Worm (Caenorhabditis elegans): ENCODE results near the gene F25B3.5.

Gene F25B3.5

ce11 chrV:9588574-9588973 lies 18.5 kb upstream of the F25B3.5 start:
- TF ChIP-seq elt-1 (tag; optimal IDR thresholded peaks at IDR 0.05; ENCODE audit: borderline replicate concordance, insufficient read depth) (peak; percentile 36), hlh-1 (tag; optimal IDR thresholded peaks at IDR 0.05) (no peak), lsy-2 (tag; optimal IDR thresholded peaks at IDR 0.05) (no peak)

- TF ChIP-seq elt-1 (tag; optimal IDR thresholded peaks at IDR 0.05; ENCODE audit: borderline replicate concordance, insufficient read depth) = peak; percentile 63
- no peak for TF ChIP-seq mab-5 (tag; optimal IDR thresholded peaks at IDR 0.05)
- no peak for TF ChIP-seq nhr-76 (tag; optimal IDR thresholded peaks at IDR 0.05)
- TF ChIP-seq mls-2 (tag; optimal IDR thresholded peaks at IDR 0.05) = no peak
- no peak for TF ChIP-seq ceh-83 (GFP tag; optimal IDR thresholded peaks at IDR 0.05)
- no peak for TF ChIP-seq blmp-1 (tag; optimal IDR thresholded peaks at IDR 0.05)
Observed at ce11 chrV:9587619-9588018, 17.5 kb upstream of the F25B3.5 start.

ce11 chrV:9584263-9584662 lies 14.2 kb upstream of the F25B3.5 start:
- TF ChIP-seq hlh-1 (tag; optimal IDR thresholded peaks at IDR 0.05) (no peak), zip-8 (tag; optimal IDR thresholded peaks at IDR 0.05) (no peak), mls-2 (tag; optimal IDR thresholded peaks at IDR 0.05) (no peak), nhr-76 (tag; optimal IDR thresholded peaks at IDR 0.05) (no peak), elt-1 (tag; optimal IDR thresholded peaks at IDR 0.05; ENCODE audit: borderline replicate concordance, insufficient read depth) (no peak), mep-1 (tag; optimal IDR thresholded peaks at IDR 0.05) (no peak), cnd-1 (tag; optimal IDR thresholded peaks at IDR 0.05) (no peak), nhr-12 (tag; optimal IDR thresholded peaks at IDR 0.05) (no peak), ces-1 (GFP tag; optimal IDR thresholded peaks at IDR 0.05) (no peak)

ce11 chrV:9583323-9583644 lies 13.2 kb upstream of the F25B3.5 start, which contains the start of gene K09G1.1:
TSS of gene K09G1.1 (plus strand) at chrV:9583545.
- TF ChIP-seq snpc-4 (tag; optimal IDR thresholded peaks at IDR 0.05) (no peak), tbx-8 (GFP tag; optimal IDR thresholded peaks at IDR 0.05) (no peak), lin-32 (GFP tag; optimal IDR thresholded peaks at IDR 0.05) (no peak)

- TF ChIP-seq zip-8 (tag; optimal IDR thresholded peaks at IDR 0.05) = no peak
- no peak for TF ChIP-seq nhr-12 (tag; optimal IDR thresholded peaks at IDR 0.05)
- peak; percentile 10 for TF ChIP-seq lin-32 (GFP tag; optimal IDR thresholded peaks at IDR 0.05)
- peak; percentile 72 for TF ChIP-seq ceh-43 (GFP tag; optimal IDR thresholded peaks at IDR 0.05)
- TF ChIP-seq hlh-1 (tag; optimal IDR thresholded peaks at IDR 0.05) = peak; percentile 65
- no peak for TF ChIP-seq nhr-2 (tag; optimal IDR thresholded peaks at IDR 0.05)
- TF ChIP-seq sem-2 (GFP tag; optimal IDR thresholded peaks at IDR 0.05) = no peak
- TF ChIP-seq mls-2 (tag; optimal IDR thresholded peaks at IDR 0.05) = peak; percentile 54
- TF ChIP-seq cnd-1 (tag; optimal IDR thresholded peaks at IDR 0.05) = peak; percentile 61
- TF ChIP-seq ham-2 (GFP tag; optimal IDR thresholded peaks at IDR 0.05) = peak; percentile 54
- TF ChIP-seq snpc-4 (tag; optimal IDR thresholded peaks at IDR 0.05) = no peak
- no peak for TF ChIP-seq mab-5 (tag; optimal IDR thresholded peaks at IDR 0.05)
- TF ChIP-seq ceh-39 (tag; optimal IDR thresholded peaks at IDR 0.05) = no peak
- no peak for TF ChIP-seq elt-3 (tag; optimal IDR thresholded peaks at IDR 0.05)
- peak; percentile 6 for TF ChIP-seq nhr-237 (tag; optimal IDR thresholded peaks at IDR 0.05)
- TF ChIP-seq lin-13 (tag; optimal IDR thresholded peaks at IDR 0.05) = peak; percentile 39
- TF ChIP-seq M03D4.4 (tag; optimal IDR thresholded peaks at IDR 0.05) = peak; percentile 69
- no peak for TF ChIP-seq elt-1 (tag; optimal IDR thresholded peaks at IDR 0.05; ENCODE audit: borderline replicate concordance, insufficient read depth)
- peak; percentile 8 for TF ChIP-seq bed-3 (GFP tag; optimal IDR thresholded peaks at IDR 0.05)
- peak; percentile 58 for TF ChIP-seq ceh-83 (GFP tag; optimal IDR thresholded peaks at IDR 0.05)
- no peak for TF ChIP-seq unc-62 (GFP tag; optimal IDR thresholded peaks at IDR 0.05)
- peak; percentile 85 for TF ChIP-seq sptf-1 (tag; optimal IDR thresholded peaks at IDR 0.05)
- TF ChIP-seq flh-1 (GFP tag; optimal IDR thresholded peaks at IDR 0.05) = no peak
- peak; percentile 39 for TF ChIP-seq ces-1 (GFP tag; optimal IDR thresholded peaks at IDR 0.05)
- TF ChIP-seq nhr-28 (tag; optimal IDR thresholded peaks at IDR 0.05) = no peak
- TF ChIP-seq nhr-76 (tag; optimal IDR thresholded peaks at IDR 0.05) = peak; percentile 69
- peak; percentile 25 for TF ChIP-seq blmp-1 (tag; optimal IDR thresholded peaks at IDR 0.05)
- peak; percentile 65 for TF ChIP-seq mep-1 (tag; optimal IDR thresholded peaks at IDR 0.05)
- TF ChIP-seq unc-120 (tag; optimal IDR thresholded peaks at IDR 0.05; ENCODE audit: poor library complexity, severe bottlenecking) = no peak
- TF ChIP-seq ztf-11 (tag; optimal IDR thresholded peaks at IDR 0.05) = peak; percentile 57
- TF ChIP-seq drap-1 (GFP tag; optimal IDR thresholded peaks at IDR 0.05) = peak; percentile 58
- TF ChIP-seq pha-4 (tag; optimal IDR thresholded peaks at IDR 0.05) = peak; percentile 24
- no peak for TF ChIP-seq unc-39 (tag; optimal IDR thresholded peaks at IDR 0.05)
- TF ChIP-seq lsy-2 (tag; optimal IDR thresholded peaks at IDR 0.05) = peak; percentile 26
- TF ChIP-seq tbx-8 (GFP tag; optimal IDR thresholded peaks at IDR 0.05) = no peak
Observed at ce11 chrV:9582594-9583322, 12.7 kb upstream of the F25B3.5 start, which contains the start of gene rtfo-1. TSS of gene rtfo-1 (minus strand) at chrV:9582644.
